Worm (Caenorhabditis elegans): ENCODE data around the gene svh-1.

svh-1 gene

ce11 chrIV:8219987-8220386 lies 13.6 kb downstream of the svh-1 start, which contains the start of gene ocr-2:
TSS of gene ocr-2 (minus strand) at chrIV:8220087.
- no peak for TF ChIP-seq sox-4 (tag; optimal IDR thresholded peaks at IDR 0.05)
- TF ChIP-seq ceh-6 (GFP tag; optimal IDR thresholded peaks at IDR 0.05): no peak

- TF ChIP-seq tbx-2 (tag; optimal IDR thresholded peaks at IDR 0.05): no peak
- TF ChIP-seq pag-3 (tag; optimal IDR thresholded peaks at IDR 0.05; ENCODE audit: borderline replicate concordance): no peak
- TF ChIP-seq odd-2 (tag; optimal IDR thresholded peaks at IDR 0.05): no peak
- TF ChIP-seq sox-2 (GFP tag; IDR thresholded peaks at IDR 0.05): no peak
- no peak for TF ChIP-seq Y22D7AL.16 (tag; optimal IDR thresholded peaks at IDR 0.05)
- TF ChIP-seq ceh-31 (tag; optimal IDR thresholded peaks at IDR 0.05): no peak
- TF ChIP-seq hlh-15 (tag; optimal IDR thresholded peaks at IDR 0.05): no peak
- TF ChIP-seq ceh-48 (tag; optimal IDR thresholded peaks at IDR 0.05): no peak
- TF ChIP-seq elt-4 (tag; optimal IDR thresholded peaks at IDR 0.05): no peak
- no peak for TF ChIP-seq nhr-11 (tag; optimal IDR thresholded peaks at IDR 0.05)
- no peak for TF ChIP-seq unc-86 (tag; optimal IDR thresholded peaks at IDR 0.05)
- no peak for TF ChIP-seq fkh-10 (GFP tag; optimal IDR thresholded peaks at IDR 0.05)
- no peak for TF ChIP-seq ceh-45 (GFP tag; IDR thresholded peaks at IDR 0.05)
- no peak for TF ChIP-seq pax-1 (tag; optimal IDR thresholded peaks at IDR 0.05)
- no peak for TF ChIP-seq lin-11 (tag; optimal IDR thresholded peaks at IDR 0.05)
- no peak for TF ChIP-seq eyg-1 (tag; optimal IDR thresholded peaks at IDR 0.05)
These were observed 15.5 kb downstream of the svh-1 start, which contains the start of gene gpx-6 for ce11 chrIV:8221946-8222345. TSS of gene gpx-6 (plus strand) at chrIV:8222202.

- TF ChIP-seq ets-4 (tag; optimal IDR thresholded peaks at IDR 0.05) (no peak), ref-2 (tag; optimal IDR thresholded peaks at IDR 0.05) (no peak), K02D7.2 (tag; optimal IDR thresholded peaks at IDR 0.05) (no peak), lin-11 (tag; optimal IDR thresholded peaks at IDR 0.05) (no peak), eyg-1 (tag; optimal IDR thresholded peaks at IDR 0.05) (no peak), pag-3 (tag; optimal IDR thresholded peaks at IDR 0.05; ENCODE audit: borderline replicate concordance) (no peak), mec-3 (tag; optimal IDR thresholded peaks at IDR 0.05; ENCODE audit: borderline replicate concordance) (no peak), che-1 (tag; optimal IDR thresholded peaks at IDR 0.05) (no peak), dve-1 (tag; optimal IDR thresholded peaks at IDR 0.05) (no peak), lim-6 (tag; optimal IDR thresholded peaks at IDR 0.05) (no peak)
These were observed 16.6 kb downstream of the svh-1 start for ce11 chrIV:8223055-8223454.

- no peak for TF ChIP-seq tbx-2 (tag; optimal IDR thresholded peaks at IDR 0.05)
- no peak for TF ChIP-seq ceh-19 (GFP tag; optimal IDR thresholded peaks at IDR 0.05)
- TF ChIP-seq elt-2 (tag; optimal IDR thresholded peaks at IDR 0.05): peak; percentile 12
These were observed 18.9 kb downstream of the svh-1 start, which contains the start of gene serp-1.2 for ce11 chrIV:8225357-8225756. TSS of gene serp-1.2 (plus strand) at chrIV:8225674.

- TF ChIP-seq hlh-6 (tag; optimal IDR thresholded peaks at IDR 0.05) (no peak), nhr-232 (tag; optimal IDR thresholded peaks at IDR 0.05) (no peak), hlh-30 (tag; optimal IDR thresholded peaks at IDR 0.05; ENCODE audit: insufficient read depth) (no peak), nfya-1 (tag; optimal IDR thresholded peaks at IDR 0.05) (no peak), ama-1 (optimal IDR thresholded peaks at IDR 0.05) (peak; percentile 1), ceh-22 (tag; optimal IDR thresholded peaks at IDR 0.05) (no peak), T23F11.4 (GFP tag; optimal IDR thresholded peaks at IDR 0.05) (no peak)
These were observed 20.1 kb downstream of the svh-1 start for ce11 chrIV:8226474-8226873.

ce11 chrIV:8229523-8229922 lies 23.1 kb downstream of the svh-1 start:
- TF ChIP-seq hlh-30 (tag; optimal IDR thresholded peaks at IDR 0.05; ENCODE audit: insufficient read depth): no peak
- no peak for TF ChIP-seq madf-2 (tag; optimal IDR thresholded peaks at IDR 0.05)
- TF ChIP-seq unc-42 (tag; optimal IDR thresholded peaks at IDR 0.05): no peak
- TF ChIP-seq hlh-8 (tag; optimal IDR thresholded peaks at IDR 0.05): no peak
- TF ChIP-seq pros-1 (tag; optimal IDR thresholded peaks at IDR 0.05): no peak
- TF ChIP-seq unc-55 (GFP tag; optimal IDR thresholded peaks at IDR 0.05): peak; percentile 38
- peak; percentile 34 for TF ChIP-seq tbx-2 (tag; optimal IDR thresholded peaks at IDR 0.05)
- TF ChIP-seq elt-4 (tag; optimal IDR thresholded peaks at IDR 0.05): no peak
- TF ChIP-seq odd-2 (tag; optimal IDR thresholded peaks at IDR 0.05): no peak
- peak; percentile 37 for TF ChIP-seq hlh-6 (tag; optimal IDR thresholded peaks at IDR 0.05)
- no peak for TF ChIP-seq ceh-30 (tag; optimal IDR thresholded peaks at IDR 0.05)
- no peak for TF ChIP-seq zip-5 (tag; optimal IDR thresholded peaks at IDR 0.05)
- peak; percentile 63 for TF ChIP-seq ceh-34 (tag; optimal IDR thresholded peaks at IDR 0.05)
- TF ChIP-seq pha-2 (tag; optimal IDR thresholded peaks at IDR 0.05): no peak
- no peak for TF ChIP-seq pat-9 (tag; optimal IDR thresholded peaks at IDR 0.05)
- TF ChIP-seq npax-4 (tag; optimal IDR thresholded peaks at IDR 0.05): no peak
- TF ChIP-seq nfya-1 (tag; optimal IDR thresholded peaks at IDR 0.05): peak; percentile 19

All from whole organism, late embryonic.